Fruit fly (Drosophila melanogaster): ENCODE measurements around the gene sdt.

Gene sdt

dm6 chrX:8207054-8207453, 28.7 kb downstream of the sdt start:
- TF ChIP-seq CG3919 (GFP tag; optimal IDR thresholded peaks at IDR 0.05): peak; percentile 26
- no peak for TF ChIP-seq esn (GFP tag; optimal IDR thresholded peaks at IDR 0.05)
- TF ChIP-seq dac (GFP tag; optimal IDR thresholded peaks at IDR 0.05): no peak
- TF ChIP-seq CG9139 (GFP tag; optimal IDR thresholded peaks at IDR 0.05): no peak
- no peak for TF ChIP-seq vri (GFP tag; optimal IDR thresholded peaks at IDR 0.05)
- peak; percentile 25 for TF ChIP-seq CG8632 (GFP tag; optimal IDR thresholded peaks at IDR 0.05)
- TF ChIP-seq fd85E (GFP tag; optimal IDR thresholded peaks at IDR 0.05): no peak
- TF ChIP-seq fkh (GFP tag; optimal IDR thresholded peaks at IDR 0.05): no peak
- no peak for TF ChIP-seq spab (GFP tag; optimal IDR thresholded peaks at IDR 0.05)
- no peak for TF ChIP-seq CG11762 (GFP tag; optimal IDR thresholded peaks at IDR 0.05; ENCODE audit: insufficient read depth)
- TF ChIP-seq CG6276 (GFP tag; optimal IDR thresholded peaks at IDR 0.05): peak; percentile 40
- TF ChIP-seq Met (GFP tag; optimal IDR thresholded peaks at IDR 0.05): no peak
- peak; percentile 31 for TF ChIP-seq achi (GFP tag; optimal IDR thresholded peaks at IDR 0.05)
- TF ChIP-seq acj6 (GFP tag; optimal IDR thresholded peaks at IDR 0.05): peak; percentile 31
- no peak for TF ChIP-seq CG7368 (GFP tag; optimal IDR thresholded peaks at IDR 0.05)
- TF ChIP-seq Sox15 (GFP tag; optimal IDR thresholded peaks at IDR 0.05): no peak
- peak; percentile 20 for TF ChIP-seq Hr39 (GFP tag; optimal IDR thresholded peaks at IDR 0.05)
- peak; percentile 13 for TF ChIP-seq pdm3 (GFP tag; optimal IDR thresholded peaks at IDR 0.05)
- no peak for TF ChIP-seq fd59A (GFP tag; optimal IDR thresholded peaks at IDR 0.05)
- peak; percentile 2 for TF ChIP-seq CG6792 (GFP tag; optimal IDR thresholded peaks at IDR 0.05)
- TF ChIP-seq Gug (GFP tag; IDR thresholded peaks at IDR 0.05): peak; percentile 41; the same call in 1 of the 2 replicates
- no peak for TF ChIP-seq Smox (GFP tag; optimal IDR thresholded peaks at IDR 0.05)
- TF ChIP-seq Sox14 (GFP tag; optimal IDR thresholded peaks at IDR 0.05): peak; percentile 11
- TF ChIP-seq CG11902 (GFP tag; optimal IDR thresholded peaks at IDR 0.05): no peak
- peak; percentile 51 for TF ChIP-seq CG32006 (GFP tag; optimal IDR thresholded peaks at IDR 0.05)
- no peak for TF ChIP-seq Blimp-1 (GFP tag; optimal IDR thresholded peaks at IDR 0.05)
- no peak for TF ChIP-seq salr (GFP tag; optimal IDR thresholded peaks at IDR 0.05)
- no peak for TF ChIP-seq Eip75B (GFP tag; optimal IDR thresholded peaks at IDR 0.05)
- TF ChIP-seq CG6163 (GFP tag; IDR thresholded peaks at IDR 0.05): 0 out of 3 replicates have a peak, but pooled peaks have one; percentile 46
- peak; percentile 54 for TF ChIP-seq Hr4 (GFP tag; optimal IDR thresholded peaks at IDR 0.05)
- no peak for TF ChIP-seq Ets21C (GFP tag; optimal IDR thresholded peaks at IDR 0.05)
- peak; percentile 46; the same call in 2 of the 3 replicates for TF ChIP-seq CG8119 (GFP tag; IDR thresholded peaks at IDR 0.05)
- no peak for TF ChIP-seq cyc (GFP tag; optimal IDR thresholded peaks at IDR 0.05)
- no peak for TF ChIP-seq CG16779 (tag; optimal IDR thresholded peaks at IDR 0.05)
- TF ChIP-seq CG6854 (GFP tag; optimal IDR thresholded peaks at IDR 0.05): no peak
- TF ChIP-seq Eip93F (GFP tag; optimal IDR thresholded peaks at IDR 0.05): no peak
- peak; percentile 74 for TF ChIP-seq Eip78C (GFP tag)
- peak; percentile 56 for TF ChIP-seq CG15336 (GFP tag; IDR thresholded peaks at IDR 0.05)
- TF ChIP-seq net (GFP tag; optimal IDR thresholded peaks at IDR 0.05): peak; percentile 16
- no peak for TF ChIP-seq Hr38 (GFP tag; optimal IDR thresholded peaks at IDR 0.05)
- TF ChIP-seq CG4318 (GFP tag; optimal IDR thresholded peaks at IDR 0.05): peak; percentile 6
- peak; percentile 9 for TF ChIP-seq CG10669 (GFP tag; optimal IDR thresholded peaks at IDR 0.05)
- no peak for TF ChIP-seq svp (GFP tag)
- TF ChIP-seq Lpt (GFP tag; optimal IDR thresholded peaks at IDR 0.05): no peak
- no peak for TF ChIP-seq CG34406 (GFP tag; optimal IDR thresholded peaks at IDR 0.05)
- TF ChIP-seq OdsH (GFP tag; optimal IDR thresholded peaks at IDR 0.05): peak; percentile 19
- peak; percentile 57; the same call in 1 of the 3 replicates for TF ChIP-seq eg (GFP tag; IDR thresholded peaks at IDR 0.05)
- TF ChIP-seq CG10631 (GFP tag; optimal IDR thresholded peaks at IDR 0.05): peak; percentile 42
- peak; percentile 39 for TF ChIP-seq Ets96B (tag; optimal IDR thresholded peaks at IDR 0.05)
